Worm (Caenorhabditis elegans) whole organism, L1 larva: ENCODE measurements around the gene rsa-2.

Source experiments
- nhr-11 ChIP-seq: fragments of 150-350 bp; optimal IDR thresholded peaks from 2 replicates; lab custom pipeline; 2014; ENCODE audit warnings: missing biosample characterization, missing genetic modification characterization
- nhr-237 ChIP-seq: fragments of 150-350 bp; optimal IDR thresholded peaks from 2 replicates; lab custom pipeline; 2014; ENCODE audit warnings: missing biosample characterization, missing genetic modification characterization
- nhr-77 ChIP-seq: fragments of 150-350 bp; optimal IDR thresholded peaks from 2 replicates; lab custom pipeline; 2014; ENCODE audit warnings: missing biosample characterization, missing genetic modification characterization
- pax-3 ChIP-seq: fragments of 200-800 bp; sonication (Bioruptor generic); optimal IDR thresholded peaks from 2 replicates; lab custom pipeline; 2018; ENCODE audit warnings: mild to moderate bottlenecking, missing genetic modification characterization, moderate library complexity, missing compliant biosample characterization

ce11 chrIII:11066691-11067090, 3.4 kb downstream of the rsa-2 start:
- no peak for TF ChIP-seq nhr-11 (tag; lab: Kevin White, UChicago)
- TF ChIP-seq nhr-237: no peak
- no peak for TF ChIP-seq pax-3 (tag; lab: Kevin White, UChicago)
- TF ChIP-seq nhr-77 (tag; lab: Kevin White, UChicago): peak; percentile 25
